Worm (Caenorhabditis elegans): ENCODE measurements around the gene cnk-1.

ce11 chrIII:10233979-10234378, 37.1 kb upstream of the cnk-1 start, which contains the start of gene paml-1:
- TF ChIP-seq scrt-1 (GFP tag; IDR thresholded peaks at IDR 0.05) (no peak), sea-1 (GFP tag; conservative IDR thresholded peaks at IDR 0.05) (no peak), ama-1 (optimal IDR thresholded peaks at IDR 0.05) (no peak), tra-4 (tag; optimal IDR thresholded peaks at IDR 0.05) (no peak), F13C5.2 (tag; optimal IDR thresholded peaks at IDR 0.05) (no peak), B0310.2 (tag; optimal IDR thresholded peaks at IDR 0.05) (no peak), flt-1 (GFP tag; IDR thresholded peaks at IDR 0.05) (no peak), tbx-11 (GFP tag; IDR thresholded peaks at IDR 0.05) (no peak), aly-1 (tag; optimal IDR thresholded peaks at IDR 0.05) (no peak), ceh-36 (tag; optimal IDR thresholded peaks at IDR 0.05) (no peak), hmbx-1 (tag; optimal IDR thresholded peaks at IDR 0.05) (no peak)
